Worm (Caenorhabditis elegans) whole organism, early embryonic: ENCODE measurements around the gene nspg-7.1.

Experiments used
- B0310.2 ChIP-seq: sonication (generic microtip); optimal IDR thresholded peaks from 2 replicates; lab custom pipeline; 2016; ENCODE audit warnings: mild to moderate bottlenecking, missing genetic modification characterization, missing compliant biosample characterization
- ama-1 ChIP-seq: fragments of 150-350 bp; optimal IDR thresholded peaks from 2 replicates; lab custom pipeline; 2014
- ceh-13 ChIP-seq: fragments of 200-800 bp; sonication (Bioruptor generic); optimal IDR thresholded peaks from 2 replicates; lab custom pipeline; 2018; ENCODE audit warnings: mild to moderate bottlenecking, missing genetic modification characterization, missing compliant biosample characterization
- ceh-36 ChIP-seq: sonication (generic microtip); optimal IDR thresholded peaks from 2 replicates; lab custom pipeline; 2016; ENCODE audit warnings: missing genetic modification characterization, inconsistent platforms, missing compliant biosample characterization
- hmg-4 ChIP-seq: fragments of 200-800 bp; sonication (Bioruptor generic); optimal IDR thresholded peaks from 2 replicates; lab custom pipeline; 2018; ENCODE audit warnings: mild to moderate bottlenecking, missing genetic modification characterization, missing compliant biosample characterization
- hnd-1 ChIP-seq: sonication (generic microtip); optimal IDR thresholded peaks from 2 replicates; lab custom pipeline; 2016; ENCODE audit warnings: missing genetic modification characterization, missing compliant biosample characterization
- scrt-1 ChIP-seq: fragments of 200-800 bp; sonication (Bioruptor generic); IDR thresholded peaks from 2 replicates; pipeline ENCODE4 v1.3.6; 2022; ENCODE audit warnings: missing genetic modification characterization, missing compliant biosample characterization
- tbx-11 ChIP-seq: fragments of 200-800 bp; sonication (Bioruptor generic); IDR thresholded peaks from 2 replicates; pipeline ENCODE4 v1.3.6; 2022; ENCODE audit warnings: missing genetic modification characterization, missing compliant biosample characterization
- tbx-37 ChIP-seq: fragments of 200-800 bp; sonication (Bioruptor generic); conservative IDR thresholded peaks from 2 replicates; pipeline ENCODE4 v1.3.6; 2022; ENCODE audit warnings: missing genetic modification reagents, missing genetic modification characterization, missing compliant biosample characterization

DNA sequence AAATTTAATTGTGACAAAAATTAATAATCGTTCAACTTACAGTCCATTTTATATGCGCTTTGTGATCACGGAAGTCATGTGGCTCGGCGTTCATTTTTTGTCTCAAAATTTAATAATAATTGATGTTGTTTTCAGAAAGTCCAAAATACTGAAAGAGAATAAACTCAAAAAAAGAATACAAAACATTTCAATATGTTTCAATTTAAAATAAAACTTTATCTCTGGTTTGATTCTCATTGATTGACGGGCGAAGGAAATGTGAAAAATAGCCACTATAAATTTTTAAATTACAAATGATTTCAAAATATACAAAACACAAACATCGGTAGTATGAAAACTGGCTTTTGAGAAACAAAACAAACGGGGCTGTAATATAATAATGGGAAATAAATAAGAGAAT lies 8.6 kb upstream of the nspg-7.1 start, which contains the start of gene T20D3.6:
- TF ChIP-seq scrt-1 (GFP tag; lab: Robert Waterston, UW) (no peak), hmg-4 (GFP tag; lab: Kevin White, UChicago) (no peak), hnd-1 (no peak), ceh-13 (GFP tag; lab: Kevin White, UChicago) (no peak), tbx-37 (GFP tag; lab: Robert Waterston, UW) (no peak), ama-1 (lab: Kevin White, UChicago) (no peak), B0310.2 (tag; lab: Kevin White, UChicago) (no peak), ceh-36 (tag; lab: Kevin White, UChicago) (no peak), tbx-11 (GFP tag; lab: Robert Waterston, UW) (no peak)
